Fruit fly (Drosophila melanogaster) whole organism, embryonic: Measurements from ENCODE around the gene CG31174.

Source experiments
- Ada2b ChIP-seq: fragments of 200-800 bp; sonication (Bioruptor generic); IDR thresholded peaks from 2 replicates; pipeline ENCODE4 v1.3.6; 2022; ENCODE audit warnings: missing biosample characterization, missing genetic modification characterization
- CG10274 ChIP-seq: fragments of 200-800 bp; sonication (Bioruptor generic); optimal IDR thresholded peaks from 3 replicates; lab custom pipeline; 2017; ENCODE audit warnings: missing biosample characterization, mild to moderate bottlenecking, missing genetic modification characterization
- CG12391 ChIP-seq: fragments of 200-800 bp; sonication (Bioruptor generic); optimal IDR thresholded peaks from 3 replicates; lab custom pipeline; 2018; ENCODE audit warnings: missing biosample characterization, mild to moderate bottlenecking, missing genetic modification characterization, moderate library complexity
- CG13624 ChIP-seq: fragments of 200-800 bp; sonication (Bioruptor generic); optimal IDR thresholded peaks from 2 replicates; lab custom pipeline; 2016; ENCODE audit warnings: missing biosample characterization, missing genetic modification characterization
- CG17912 ChIP-seq: fragments of 200-800 bp; sonication (Bioruptor generic); optimal IDR thresholded peaks from 2 replicates; lab custom pipeline; 2018; ENCODE audit warnings: missing biosample characterization, mild to moderate bottlenecking, missing genetic modification characterization
- CG33213 ChIP-seq: fragments of 200-800 bp; sonication (Bioruptor generic); optimal IDR thresholded peaks from 3 replicates; lab custom pipeline; 2016; ENCODE audit warnings: missing biosample characterization, missing genetic modification characterization
- CG43689 ChIP-seq: fragments of 200-800 bp; sonication (Bioruptor generic); IDR thresholded peaks from 2 replicates; pipeline ENCODE4 v1.3.6; 2022; ENCODE audit warnings: missing biosample characterization, missing genetic modification characterization
- CG6175 ChIP-seq: fragments of 200-800 bp; sonication (Bioruptor generic); IDR thresholded peaks from 3 replicates; pipeline ENCODE4 v1.3.6; 2022; ENCODE audit warnings: missing biosample characterization, missing genetic modification characterization
- CG6813 ChIP-seq: fragments of 200-800 bp; sonication (Bioruptor generic); optimal IDR thresholded peaks from 2 replicates; lab custom pipeline; 2017; ENCODE audit warnings: missing biosample characterization, missing genetic modification characterization, mild to moderate bottlenecking, moderate library complexity, missing genetic modification reagents
- CG7963 ChIP-seq: fragments of 200-800 bp; sonication (Bioruptor generic); IDR thresholded peaks from 3 replicates; pipeline ENCODE4 v1.3.6; 2022; ENCODE audit warnings: missing biosample characterization, missing genetic modification characterization; ENCODE audit not compliant: partially characterized antibody
- CG8290 ChIP-seq, 3 experiments: fragments of 200-800 bp; sonication (Bioruptor generic); optimal IDR thresholded peaks; 2 replicates each; lab custom pipeline; 2016 to 2019; ENCODE audit warnings: missing biosample characterization in 3 of 3, missing genetic modification characterization in 3 of 3, mild to moderate bottlenecking in 2 of 3, moderate library complexity in 1 of 3
- CoRest ChIP-seq: fragments of 200-800 bp; sonication (Bioruptor generic); optimal IDR thresholded peaks from 3 replicates; lab custom pipeline; 2018; ENCODE audit warnings: missing biosample characterization, mild to moderate bottlenecking, missing genetic modification characterization, moderate library complexity
- D19A ChIP-seq: fragments of 200-800 bp; optimal IDR thresholded peaks from 3 replicates; lab custom pipeline; 2019; ENCODE audit warnings: missing biosample characterization, mild to moderate bottlenecking, missing genetic modification characterization, moderate library complexity
- Gsc ChIP-seq: fragments of 200-800 bp; sonication (Bioruptor generic); IDR thresholded peaks from 2 replicates; pipeline ENCODE4 v1.3.6; 2022; ENCODE audit warnings: missing biosample characterization, missing genetic modification characterization
- Gug ChIP-seq: fragments of 200-800 bp; sonication (Bioruptor generic); IDR thresholded peaks from 4 replicates; pipeline ENCODE4 v1.3.6; 2022; ENCODE audit warnings: missing biosample characterization, missing genetic modification characterization
- H15 ChIP-seq: fragments of 200-800 bp; sonication (Bioruptor generic); IDR thresholded peaks from 3 replicates; pipeline ENCODE4 v1.3.6; 2022; ENCODE audit warnings: missing biosample characterization, missing genetic modification characterization
- Hand ChIP-seq: fragments of 200-800 bp; sonication (Bioruptor generic); optimal IDR thresholded peaks from 2 replicates; lab custom pipeline; 2017; ENCODE audit warnings: mild to moderate bottlenecking, missing biosample characterization, missing genetic modification reagents, missing genetic modification characterization
- Hr51 ChIP-seq, 2 experiments: fragments of 200-800 bp; sonication (Bioruptor generic); optimal IDR thresholded peaks; 2 replicates in 1 of 2; 3 replicates in 1 of 2; lab custom pipeline; 2016 to 2018; ENCODE audit warnings: missing biosample characterization in 2 of 2, missing genetic modification characterization in 2 of 2, mild to moderate bottlenecking in 1 of 2, moderate library complexity in 1 of 2
- Hsf ChIP-seq: fragments of 200-800 bp; sonication (Bioruptor generic); optimal IDR thresholded peaks from 3 replicates; lab custom pipeline; 2016; ENCODE audit warnings: missing biosample characterization, missing genetic modification characterization
- Nf-YB ChIP-seq: fragments of 200-800 bp; sonication (Bioruptor generic); optimal IDR thresholded peaks from 3 replicates; lab custom pipeline; 2019; ENCODE audit warnings: missing biosample characterization, mild to moderate bottlenecking, missing genetic modification characterization, moderate library complexity
- Oaz ChIP-seq: fragments of 200-800 bp; sonication (Bioruptor generic); IDR thresholded peaks from 2 replicates; pipeline ENCODE4 v1.3.6; 2022; ENCODE audit warnings: missing biosample characterization, missing genetic modification characterization
- Scr ChIP-seq: fragments of 200-800 bp; sonication (Bioruptor generic); IDR thresholded peaks from 2 replicates; pipeline ENCODE4 v1.3.6; 2022; ENCODE audit warnings: missing biosample characterization, missing genetic modification characterization; ENCODE audit not compliant: partially characterized antibody
- Six4 ChIP-seq: fragments of 200-800 bp; sonication (Bioruptor generic); optimal IDR thresholded peaks from 2 replicates; lab custom pipeline; 2016; ENCODE audit warnings: missing biosample characterization, missing genetic modification characterization
- abd-A ChIP-seq: fragments of 200-800 bp; sonication (Bioruptor generic); optimal IDR thresholded peaks from 3 replicates; lab custom pipeline; 2019; ENCODE audit warnings: missing biosample characterization, mild to moderate bottlenecking, missing genetic modification characterization, moderate library complexity
- amos ChIP-seq: fragments of 200-800 bp; sonication (Bioruptor generic); IDR thresholded peaks from 2 replicates; pipeline ENCODE4 v1.3.6; 2022; ENCODE audit warnings: missing biosample characterization, missing genetic modification characterization; ENCODE audit not compliant: partially characterized antibody
- az2 ChIP-seq: fragments of 200-800 bp; sonication (Bioruptor generic); optimal IDR thresholded peaks from 3 replicates; lab custom pipeline; 2016; ENCODE audit warnings: missing biosample characterization, missing genetic modification characterization
- btn ChIP-seq: fragments of 200-800 bp; sonication (Bioruptor generic); optimal IDR thresholded peaks from 2 replicates; lab custom pipeline; 2016; ENCODE audit warnings: missing biosample characterization, missing genetic modification characterization
- chm ChIP-seq: fragments of 200-800 bp; sonication (Bioruptor generic); IDR thresholded peaks from 2 replicates; pipeline ENCODE4 v1.3.6; 2022; ENCODE audit warnings: missing biosample characterization, missing genetic modification characterization
- danr ChIP-seq: fragments of 200-800 bp; sonication (Bioruptor generic); IDR thresholded peaks from 2 replicates; pipeline ENCODE4 v1.3.6; 2022; ENCODE audit warnings: missing biosample characterization, missing genetic modification characterization
- esg ChIP-seq: fragments of 200-800 bp; sonication (Bioruptor generic); conservative IDR thresholded peaks from 2 replicates; pipeline ENCODE4 v1.3.6; 2022; ENCODE audit warnings: missing biosample characterization, missing genetic modification characterization
- eve ChIP-seq, 2 experiments: fragments of >200 bp; optimal IDR thresholded peaks; 2 replicates each; lab custom pipeline; 2017; ENCODE audit warnings: missing biosample characterization in 2 of 2, missing genetic modification characterization in 2 of 2
- fd64A ChIP-seq: fragments of 200-800 bp; sonication (Bioruptor generic); optimal IDR thresholded peaks from 3 replicates; lab custom pipeline; 2018; ENCODE audit warnings: missing biosample characterization, mild to moderate bottlenecking, missing genetic modification characterization
- hb ChIP-seq: fragments of 200-800 bp; sonication (Bioruptor generic); IDR thresholded peaks from 3 replicates; pipeline ENCODE4 v1.3.6; 2022; ENCODE audit warnings: missing biosample characterization, missing genetic modification characterization; ENCODE audit not compliant: partially characterized antibody
- ken ChIP-seq: fragments of 200-800 bp; sonication (Bioruptor generic); IDR thresholded peaks from 3 replicates; pipeline ENCODE4 v1.3.6; 2022; ENCODE audit warnings: missing biosample characterization, missing genetic modification characterization
- mld ChIP-seq: fragments of 200-800 bp; sonication (Bioruptor generic); IDR thresholded peaks from 3 replicates; pipeline ENCODE4 v1.3.6; 2022; ENCODE audit warnings: missing biosample characterization, missing genetic modification characterization; ENCODE audit not compliant: partially characterized antibody
- nerfin-2 ChIP-seq: fragments of 200-800 bp; sonication (Bioruptor generic); IDR thresholded peaks from 2 replicates; pipeline ENCODE4 v1.3.6; 2022; ENCODE audit warnings: missing biosample characterization, missing genetic modification characterization; ENCODE audit not compliant: partially characterized antibody
- odd ChIP-seq: fragments of 200-800 bp; sonication (Bioruptor generic); optimal IDR thresholded peaks from 2 replicates; lab custom pipeline; 2017; ENCODE audit warnings: missing biosample characterization, mild to moderate bottlenecking, missing genetic modification characterization
- p53 ChIP-seq: fragments of 200-800 bp; sonication (Bioruptor generic); optimal IDR thresholded peaks from 2 replicates; lab custom pipeline; 2016; ENCODE audit warnings: missing biosample characterization, missing genetic modification characterization
- pb ChIP-seq: fragments of 200-800 bp; sonication (Bioruptor generic); optimal IDR thresholded peaks from 3 replicates; lab custom pipeline; 2016; ENCODE audit warnings: missing biosample characterization, missing genetic modification characterization
- sc ChIP-seq, 3 experiments: fragments of >200 bp in 2 of 3; fragments of 200-800 bp in 1 of 3; sonication (Bioruptor generic) in 1 of 3; optimal IDR thresholded peaks; 2 replicates in 2 of 3; 3 replicates in 1 of 3; lab custom pipeline; 2017; ENCODE audit warnings: mild to moderate bottlenecking in 1 of 3, missing biosample characterization in 1 of 3, missing genetic modification characterization in 1 of 3, missing genetic modification reagents in 1 of 3
- sd ChIP-seq: fragments of 200-800 bp; sonication (Bioruptor generic); optimal IDR thresholded peaks from 3 replicates; lab custom pipeline; 2018; ENCODE audit warnings: missing biosample characterization, mild to moderate bottlenecking, missing genetic modification characterization, moderate library complexity
- slou ChIP-seq: fragments of 200-800 bp; sonication (Bioruptor generic); optimal IDR thresholded peaks from 3 replicates; lab custom pipeline; 2016; ENCODE audit warnings: missing biosample characterization, missing genetic modification characterization
- sna ChIP-seq: fragments of 200-800 bp; sonication (Bioruptor generic); IDR thresholded peaks from 2 replicates; pipeline ENCODE4 v1.3.6; 2022; ENCODE audit warnings: missing biosample characterization, missing genetic modification characterization; ENCODE audit not compliant: partially characterized antibody
- so ChIP-seq: fragments of 200-800 bp; sonication (Bioruptor generic); IDR thresholded peaks from 3 replicates; pipeline ENCODE4 v1.3.6; 2022; ENCODE audit warnings: missing biosample characterization, missing genetic modification characterization
- tgo ChIP-seq: fragments of 200-800 bp; sonication (Bioruptor generic); IDR thresholded peaks from 3 replicates; pipeline ENCODE4 v1.3.6; 2022; ENCODE audit warnings: missing biosample characterization, missing genetic modification characterization
- tin ChIP-seq: fragments of 200-800 bp; sonication (Bioruptor generic); optimal IDR thresholded peaks from 3 replicates; lab custom pipeline; 2016; ENCODE audit warnings: missing biosample characterization, missing genetic modification characterization
- twi ChIP-seq: fragments of 200-800 bp; optimal IDR thresholded peaks from 2 replicates; lab custom pipeline; 2019; ENCODE audit warnings: missing biosample characterization, mild to moderate bottlenecking, missing genetic modification characterization, moderate library complexity

CG31174 gene

dm6 chr3R:21870158-21870971 lies 1.1 kb upstream of the CG31174 start, which contains the start of gene CG31431 (continued):
- no peak for TF ChIP-seq nerfin-2 (GFP tag; lab: Robert Waterston, UW)
- TF ChIP-seq CG6813 (GFP tag; lab: Kevin White, UChicago): peak; percentile 98
- no peak for TF ChIP-seq Scr (GFP tag; lab: Robert Waterston, UW)
- TF ChIP-seq p53 (GFP tag; lab: Kevin White, UChicago): peak; percentile 82
- peak; percentile 97 for TF ChIP-seq CoRest
- no peak for TF ChIP-seq amos (GFP tag; lab: Robert Waterston, UW)
- TF ChIP-seq CG33213 (GFP tag; lab: Kevin White, UChicago): peak; percentile 97
- TF ChIP-seq twi (tag; lab: Kevin White, UChicago): peak; percentile 93
- peak; percentile 93 for TF ChIP-seq Gug (GFP tag; lab: Robert Waterston, UW)
- TF ChIP-seq CG10274 (GFP tag; lab: Kevin White, UChicago): peak; percentile 92
- peak; percentile 94 for TF ChIP-seq D19A (tag; lab: Kevin White, UChicago)
- peak; percentile 95 for TF ChIP-seq ken (GFP tag; lab: Robert Waterston, UW)
- TF ChIP-seq Hsf (GFP tag; lab: Kevin White, UChicago): peak; percentile 97
- no peak for TF ChIP-seq sna (GFP tag; lab: Robert Waterston, UW)
- TF ChIP-seq so (GFP tag; lab: Robert Waterston, UW): peak; percentile 97
- TF ChIP-seq chm: peak; percentile 96
- TF ChIP-seq tgo (GFP tag; lab: Robert Waterston, UW): peak; percentile 98
- TF ChIP-seq btn: peak; percentile 91
- no peak for TF ChIP-seq hb
- TF ChIP-seq sc (optimal IDR thresholded peaks at IDR 0.05; lab: Kevin White, UChicago): no peak
- peak; percentile 87 for TF ChIP-seq sc (GFP tag; optimal IDR thresholded peaks at IDR 0.05; lab: Kevin White, UChicago)
- TF ChIP-seq az2 (GFP tag; lab: Kevin White, UChicago): peak; percentile 97
- peak; percentile 82 for TF ChIP-seq Nf-YB
- TF ChIP-seq odd (GFP tag; lab: Kevin White, UChicago): peak; percentile 90
- peak; percentile 74 for TF ChIP-seq CG17912 (GFP tag; lab: Kevin White, UChicago)
- peak; percentile 96 for TF ChIP-seq Six4 (GFP tag; lab: Kevin White, UChicago)
- peak; percentile 96 for TF ChIP-seq Hand (GFP tag; lab: Kevin White, UChicago)
- TF ChIP-seq Hr51 (GFP tag; optimal IDR thresholded peaks at IDR 0.05; lab: Kevin White, UChicago): peak; percentile 95 to 96
- TF ChIP-seq CG43689: peak; percentile 95
- TF ChIP-seq Oaz (GFP tag; lab: Robert Waterston, UW): peak; percentile 95
- TF ChIP-seq H15 (GFP tag; lab: Robert Waterston, UW): peak; percentile 96
- TF ChIP-seq danr (GFP tag; lab: Robert Waterston, UW): peak; percentile 95
- TF ChIP-seq CG7963 (GFP tag; lab: Robert Waterston, UW): no peak
- peak; percentile 83 for TF ChIP-seq fd64A
- no peak for TF ChIP-seq mld
- peak; percentile 98 for TF ChIP-seq CG13624 (GFP tag; lab: Kevin White, UChicago)
- TF ChIP-seq slou: peak; percentile 94
- TF ChIP-seq eve (GFP tag; optimal IDR thresholded peaks at IDR 0.05; lab: Kevin White, UChicago): peak; percentile 73 to 97
- TF ChIP-seq sd (tag; lab: Kevin White, UChicago): peak; percentile 93
- peak; percentile 98 for TF ChIP-seq Ada2b (GFP tag; lab: Robert Waterston, UW)
- TF ChIP-seq CG12391 (tag; lab: Kevin White, UChicago): peak; percentile 97
- peak; percentile 96 for TF ChIP-seq esg (GFP tag; lab: Robert Waterston, UW)
- peak; percentile 95 for TF ChIP-seq pb (GFP tag; lab: Kevin White, UChicago)
- TF ChIP-seq CG8290 (GFP tag; optimal IDR thresholded peaks at IDR 0.05; lab: Kevin White, UChicago): peak; percentile 93
- TF ChIP-seq CG8290 (tag; optimal IDR thresholded peaks at IDR 0.05; lab: Kevin White, UChicago): peak; percentile 71 to 99
- no peak; the same call in none of the 2 replicates for TF ChIP-seq Gsc (GFP tag; lab: Robert Waterston, UW)
- TF ChIP-seq abd-A (tag; lab: Kevin White, UChicago): peak; percentile 71
- TF ChIP-seq CG6175 (GFP tag; lab: Robert Waterston, UW): peak; percentile 97
- peak; percentile 97 for TF ChIP-seq tin
